Worm (Caenorhabditis elegans) whole organism, L4 larva: ENCODE data around the gene ncx-8.

Source experiments
- F44E2.7 ChIP-seq: fragments of 200-800 bp; sonication (Bioruptor generic); IDR thresholded peaks from 2 replicates; pipeline ENCODE4 v2.1.2; 2022; ENCODE audit warnings: missing genetic modification characterization, missing compliant biosample characterization
- T20F7.1 ChIP-seq: fragments of 200-800 bp; sonication (Bioruptor generic); optimal IDR thresholded peaks from 2 replicates; lab custom pipeline; 2018; ENCODE audit warnings: mild to moderate bottlenecking, missing genetic modification characterization, missing compliant biosample characterization
- Y5F2A.4 ChIP-seq: fragments of 200-800 bp; sonication (Bioruptor generic); optimal IDR thresholded peaks from 2 replicates; lab custom pipeline; 2018; ENCODE audit warnings: mild to moderate bottlenecking, missing genetic modification characterization, missing compliant biosample characterization
- aha-1 ChIP-seq: fragments of 150-350 bp; peaks from one replicate; lab custom pipeline; 2014; ENCODE audit warnings: missing biosample characterization, missing genetic modification characterization
- arid-1 ChIP-seq: fragments of 200-800 bp; sonication (Bioruptor generic); conservative IDR thresholded peaks from 2 replicates; pipeline ENCODE4 v1.3.6; 2022; ENCODE audit warnings: missing genetic modification reagents, missing genetic modification characterization, missing compliant biosample characterization
- ceh-20 ChIP-seq: fragments of 200-800 bp; sonication (Bioruptor generic); IDR thresholded peaks from 2 replicates; pipeline ENCODE4 v1.3.6; 2022; ENCODE audit warnings: missing genetic modification reagents, missing genetic modification characterization, missing compliant biosample characterization
- ceh-32 ChIP-seq: sonication (generic microtip); optimal IDR thresholded peaks from 2 replicates; lab custom pipeline; 2016; ENCODE audit warnings: mild to moderate bottlenecking, missing genetic modification characterization, missing compliant biosample characterization; ENCODE audit not compliant: poor library complexity
- daf-16 ChIP-seq, 3 experiments: sonication (generic microtip); optimal IDR thresholded peaks; 2 replicates each; lab custom pipeline; 2016 to 2017; ENCODE audit warnings: missing genetic modification characterization in 3 of 3, missing genetic modification reagents in 3 of 3, mild to moderate bottlenecking in 2 of 3, missing compliant biosample characterization in 2 of 3, missing biosample characterization in 1 of 3, moderate library complexity in 1 of 3
- daf-8 ChIP-seq: fragments of 200-800 bp; sonication (Bioruptor generic); IDR thresholded peaks from 2 replicates; pipeline ENCODE4 v1.3.6; 2022; ENCODE audit warnings: missing genetic modification characterization, missing compliant biosample characterization
- dpl-1 ChIP-seq: fragments of 150-350 bp; optimal IDR thresholded peaks from 2 replicates; lab custom pipeline; 2014; ENCODE audit warnings: missing biosample characterization, missing genetic modification reagents, missing genetic modification characterization
- dve-1 ChIP-seq: sonication (generic microtip); optimal IDR thresholded peaks from 2 replicates; lab custom pipeline; 2017; ENCODE audit warnings: antibody characterized with exemption, mild to moderate bottlenecking, missing genetic modification characterization, missing compliant biosample characterization; ENCODE audit not compliant: insufficient read depth
- fkh-10 ChIP-seq: fragments of 150-350 bp; optimal IDR thresholded peaks from 2 replicates; lab custom pipeline; 2014; ENCODE audit warnings: missing biosample characterization, missing genetic modification reagents, missing genetic modification characterization
- hif-1 ChIP-seq, 2 experiments: sonication (generic microtip); optimal IDR thresholded peaks; 2 replicates each; lab custom pipeline; 2016 to 2017; ENCODE audit warnings: missing compliant biosample characterization in 2 of 2, missing genetic modification characterization in 2 of 2, missing genetic modification reagents in 2 of 2, missing genotype in 2 of 2, mild to moderate bottlenecking in 1 of 2
- hmg-1.1 ChIP-seq: fragments of 200-800 bp; sonication (Bioruptor generic); IDR thresholded peaks from 2 replicates; pipeline ENCODE4 v1.3.6; 2022; ENCODE audit warnings: missing genetic modification reagents, missing genetic modification characterization, missing compliant biosample characterization
- jun-1 ChIP-seq: fragments of 150-350 bp; optimal IDR thresholded peaks from 2 replicates; lab custom pipeline; 2014; ENCODE audit warnings: missing biosample characterization, missing genetic modification reagents, missing genetic modification characterization
- lin-38 ChIP-seq: fragments of 200-800 bp; sonication (Bioruptor generic); IDR thresholded peaks from 2 replicates; pipeline ENCODE4 v1.3.6; 2022; ENCODE audit warnings: missing genetic modification reagents, missing genetic modification characterization, missing compliant biosample characterization
- nhr-10 ChIP-seq: fragments of 150-350 bp; optimal IDR thresholded peaks from 2 replicates; lab custom pipeline; 2014; ENCODE audit warnings: missing biosample characterization, missing genetic modification characterization
- nhr-77 ChIP-seq: fragments of 150-350 bp; optimal IDR thresholded peaks from 2 replicates; lab custom pipeline; 2014; ENCODE audit warnings: missing biosample characterization, missing genetic modification characterization
- pha-4 ChIP-seq, 2 experiments: fragments of 150-350 bp in 1 of 2; fragments of 200-800 bp in 1 of 2; sonication (Bioruptor generic) in 1 of 2; IDR thresholded peaks in 1 of 2; optimal IDR thresholded peaks in 1 of 2; 2 replicates each; pipeline versions ENCODE4 v1.3.6 to Lab custom; 2014 to 2022; ENCODE audit warnings: missing genetic modification characterization in 2 of 2, missing genetic modification reagents in 2 of 2, missing biosample characterization in 1 of 2, missing compliant biosample characterization in 1 of 2
- snpc-4 ChIP-seq: fragments of 150-350 bp; optimal IDR thresholded peaks from 2 replicates; lab custom pipeline; 2014; ENCODE audit warnings: missing biosample characterization, missing genetic modification characterization
- unc-130 ChIP-seq: sonication (generic microtip); optimal IDR thresholded peaks from 2 replicates; lab custom pipeline; 2016; ENCODE audit warnings: missing genetic modification reagents, missing genetic modification characterization, missing compliant biosample characterization
- vab-7 ChIP-seq: fragments of 200-800 bp; sonication (Bioruptor generic); IDR thresholded peaks from 2 replicates; pipeline ENCODE4 v1.3.6; 2022; ENCODE audit warnings: missing genetic modification reagents, missing genetic modification characterization, missing compliant biosample characterization
- zfp-2 ChIP-seq: sonication (generic microtip); optimal IDR thresholded peaks from 2 replicates; lab custom pipeline; 2016; ENCODE audit warnings: mild to moderate bottlenecking, missing genetic modification characterization, missing compliant biosample characterization
- zfp-3 ChIP-seq: fragments of 200-800 bp; sonication (Bioruptor generic); conservative IDR thresholded peaks from 2 replicates; pipeline ENCODE4 v1.3.6; 2022; ENCODE audit warnings: missing genetic modification reagents, missing genetic modification characterization, missing compliant biosample characterization
- zip-2 ChIP-seq: fragments of 150-350 bp; optimal IDR thresholded peaks from 2 replicates; lab custom pipeline; 2014; ENCODE audit warnings: missing biosample characterization, missing genetic modification characterization

Gene ncx-8

DNA sequence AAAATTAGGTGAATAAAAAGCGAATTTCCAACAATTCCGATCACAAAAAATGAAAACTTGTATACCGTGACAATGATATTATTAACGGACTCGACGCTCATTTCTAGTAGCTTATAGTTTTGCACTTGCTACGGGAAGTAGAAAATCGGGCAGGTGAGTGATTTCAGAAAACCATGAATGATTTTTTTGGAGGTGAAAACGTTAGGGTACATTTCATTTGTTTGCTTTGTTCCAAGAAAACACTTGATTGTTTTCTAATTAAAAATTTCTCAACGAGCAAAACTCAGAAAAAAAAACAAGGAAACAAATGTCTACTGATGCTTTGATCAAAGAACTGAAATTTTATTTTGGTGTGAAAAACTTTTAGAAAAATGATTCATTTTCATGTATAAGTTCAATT is 6.1 kb downstream of the ncx-8 start, which contains the start of gene srsx-12:
Gene srsx-12 (minus strand): TSS at position 101 of the 400 bp plus-strand sequence.
- TF ChIP-seq nhr-10 (tag; lab: Kevin White, UChicago), result no peak
- TF ChIP-seq hmg-1.1 (GFP tag; lab: Robert Waterston, UW), result no peak
- TF ChIP-seq zip-2 (tag; lab: Kevin White, UChicago), result no peak
- TF ChIP-seq zfp-2 (tag; lab: Kevin White, UChicago), result no peak
- TF ChIP-seq daf-8 (GFP tag; lab: Robert Waterston, UW), result no peak
- no peak for TF ChIP-seq lin-38
- no peak for TF ChIP-seq nhr-77
- TF ChIP-seq pha-4 (GFP tag; IDR thresholded peaks at IDR 0.05; lab: Robert Waterston, UW), result no peak
- no peak for TF ChIP-seq pha-4 (tag; optimal IDR thresholded peaks at IDR 0.05; lab: Kevin White, UChicago)

DNA sequence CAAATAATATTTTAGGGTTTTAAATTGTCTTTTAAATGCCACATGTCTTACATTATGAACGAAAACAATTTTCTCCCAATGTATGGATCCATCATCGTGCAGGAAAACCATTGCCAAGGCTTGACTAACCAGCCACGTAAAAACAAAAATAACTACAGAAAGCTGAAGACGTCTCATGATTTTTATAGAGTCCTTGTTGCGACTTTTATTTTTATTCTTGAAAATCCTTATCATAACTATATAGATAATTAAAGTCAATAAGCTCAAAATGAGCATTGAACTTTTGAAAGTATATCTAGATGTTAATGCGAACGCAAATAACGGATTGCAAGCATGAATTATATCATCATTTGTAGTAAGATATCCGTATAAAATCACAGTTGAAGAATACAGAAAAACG is 6.9 kb downstream of the ncx-8 start:
- TF ChIP-seq aha-1 (tag; lab: Kevin White, UChicago) (peak; percentile 98), T20F7.1 (GFP tag; lab: Kevin White, UChicago) (no peak)

DNA sequence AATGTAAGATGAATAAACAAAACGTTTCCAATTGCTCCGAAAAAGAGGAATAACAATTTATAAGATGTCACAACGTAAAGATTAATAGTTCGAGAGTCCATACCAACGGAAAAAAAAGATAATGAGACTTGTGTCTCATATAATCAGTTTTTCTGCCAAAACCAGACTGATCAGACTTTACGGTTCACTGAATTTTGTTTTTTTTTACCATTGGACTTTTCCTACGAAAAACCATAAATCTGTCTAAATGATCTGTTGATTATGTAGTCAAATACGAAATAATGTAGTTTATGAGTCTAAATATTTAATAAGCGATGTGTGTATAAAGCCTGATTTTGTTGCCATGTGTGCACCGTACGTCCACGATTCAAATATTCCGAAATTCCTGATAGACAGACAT is 7.9 kb downstream of the ncx-8 start, which contains the start of gene srsx-11:
Gene srsx-11 (minus strand): TSS at position 101 of the 400 bp plus-strand sequence.
- no peak for TF ChIP-seq dpl-1
- TF ChIP-seq pha-4 (GFP tag; IDR thresholded peaks at IDR 0.05; lab: Robert Waterston, UW), result no peak
- no peak for TF ChIP-seq pha-4 (tag; optimal IDR thresholded peaks at IDR 0.05; lab: Kevin White, UChicago)
- no peak for TF ChIP-seq daf-16 (GFP tag; optimal IDR thresholded peaks at IDR 0.05; lab: Kevin White, UChicago)
- no peak for TF ChIP-seq daf-16 (tag; optimal IDR thresholded peaks at IDR 0.05; lab: Kevin White, UChicago)
- TF ChIP-seq dve-1 (tag; lab: Kevin White, UChicago), result no peak
- no peak for TF ChIP-seq arid-1 (GFP tag; lab: Robert Waterston, UW)
- no peak for TF ChIP-seq unc-130 (GFP tag; lab: Kevin White, UChicago)
- no peak for TF ChIP-seq fkh-10 (GFP tag; lab: Kevin White, UChicago)
- no peak for TF ChIP-seq snpc-4 (tag; lab: Kevin White, UChicago)
- no peak for TF ChIP-seq nhr-10 (tag; lab: Kevin White, UChicago)
- TF ChIP-seq ceh-20 (GFP tag; lab: Robert Waterston, UW), result no peak
- no peak for TF ChIP-seq F44E2.7 (GFP tag; lab: Robert Waterston, UW)

DNA sequence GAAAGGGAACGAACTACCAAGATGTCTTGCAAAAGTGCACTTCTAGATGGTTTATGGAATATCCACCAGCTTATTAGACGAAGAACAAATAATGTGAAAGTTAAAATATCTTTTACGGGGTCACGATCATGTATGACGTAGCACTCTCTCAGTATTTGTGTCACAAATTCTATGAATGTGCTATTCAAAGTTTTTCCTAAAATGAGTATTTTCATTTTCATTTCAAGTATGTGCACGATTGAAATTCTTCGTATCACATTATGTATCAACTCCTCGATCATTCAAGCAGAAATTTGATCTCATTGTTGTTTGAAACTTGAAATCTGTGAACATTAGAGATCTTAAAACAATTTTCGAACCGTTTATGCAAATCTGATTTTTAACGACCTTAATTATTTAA is 9.5 kb downstream of the ncx-8 start:
- TF ChIP-seq vab-7 (GFP tag; lab: Robert Waterston, UW), result no peak
- TF ChIP-seq jun-1 (tag; lab: Kevin White, UChicago), result no peak
- TF ChIP-seq, all 104 proteins: peak for 0

DNA sequence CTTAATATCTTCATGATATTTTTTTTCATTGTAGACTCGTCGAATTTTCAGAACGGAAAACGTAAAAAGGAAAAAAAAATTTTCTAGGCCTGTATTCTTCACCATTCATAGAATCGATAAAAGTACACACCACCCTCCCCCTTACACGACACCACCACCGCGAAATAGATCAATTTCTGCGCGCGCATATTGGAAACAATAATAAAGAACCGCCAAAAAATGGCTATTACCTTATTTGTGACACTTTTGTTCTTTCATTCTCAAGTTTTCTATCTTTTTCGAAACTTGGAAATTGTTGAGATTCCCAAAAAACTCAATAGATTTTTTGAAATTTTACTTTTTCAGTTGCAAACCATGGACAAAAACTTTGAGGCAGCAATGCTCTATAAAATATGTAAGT is 11.9 kb downstream of the ncx-8 start, which contains the start of gene F26G5.1:
Gene F26G5.1 (plus strand): TSS at position 339 of the 400 bp plus-strand sequence.
- no peak for TF ChIP-seq zfp-3 (GFP tag; lab: Robert Waterston, UW)
- peak; percentile 53 for TF ChIP-seq aha-1 (tag; lab: Kevin White, UChicago)

DNA sequence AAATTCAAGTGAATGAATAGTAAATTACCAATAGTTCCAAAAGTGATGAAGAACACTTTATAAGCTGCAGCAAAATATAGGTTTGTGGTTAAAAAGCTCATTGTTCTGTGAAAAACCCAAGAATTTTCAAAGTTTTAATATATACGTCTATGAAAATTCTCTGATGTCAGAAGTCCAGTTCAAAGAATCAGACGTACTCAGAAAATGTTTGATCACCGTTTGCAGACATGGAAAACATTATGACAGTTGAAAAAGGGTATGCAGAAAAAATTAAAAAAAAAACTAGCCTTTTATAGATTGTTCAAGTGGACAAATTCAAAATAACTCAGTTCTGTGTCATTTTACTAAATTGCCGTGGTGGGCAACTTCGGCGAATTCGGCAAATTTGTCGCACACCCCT is 12.3 kb downstream of the ncx-8 start, which contains the start of gene srsx-10:
Gene srsx-10 (minus strand): TSS at position 101 of the 400 bp plus-strand sequence.
- TF ChIP-seq hif-1 (tag; optimal IDR thresholded peaks at IDR 0.05; lab: Kevin White, UChicago), result no peak
- no peak for TF ChIP-seq ceh-32 (tag; lab: Kevin White, UChicago)

DNA sequence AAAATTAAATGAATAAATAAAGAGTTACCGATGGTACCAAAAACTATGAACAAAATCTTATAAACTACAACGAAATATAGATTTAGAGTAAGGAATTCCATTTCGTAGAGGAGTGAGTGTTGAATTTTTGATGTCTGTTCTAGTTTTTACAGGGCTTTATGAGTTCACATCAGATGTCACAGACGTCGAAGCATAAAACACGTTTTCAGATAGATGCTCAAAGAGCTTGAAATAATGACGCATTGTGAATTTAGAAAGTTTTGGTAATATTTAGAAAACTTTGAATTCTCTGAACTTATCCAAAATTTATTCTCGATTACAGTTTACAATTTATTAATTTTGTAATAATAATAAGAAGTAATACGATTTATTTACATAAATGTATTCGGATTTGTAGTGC is 14.1 kb downstream of the ncx-8 start, which contains the start of gene srsx-9:
Gene srsx-9 (minus strand): TSS at position 101 of the 400 bp plus-strand sequence.
- no peak for TF ChIP-seq daf-8 (GFP tag; lab: Robert Waterston, UW)
- TF ChIP-seq Y5F2A.4, result no peak
- TF ChIP-seq, all 104 proteins: peak for 0
